Worm (Caenorhabditis elegans): Measurements from ENCODE around the gene srd-18.
A peak's percentile ranks its signal among the peaks of the same experiment; 100 is the strongest.

srd-18 gene

ce11 chrV:13394968-13395367 is 31.7 kb downstream of the srd-18 start:
- TF ChIP-seq aly-2 (tag; optimal IDR thresholded peaks at IDR 0.05), result no peak
- TF ChIP-seq nhr-25 (tag; optimal IDR thresholded peaks at IDR 0.05), result no peak
- TF ChIP-seq nhr-67 (tag; optimal IDR thresholded peaks at IDR 0.05), result no peak
- TF ChIP-seq pha-4 (tag; optimal IDR thresholded peaks at IDR 0.05), result no peak
- TF ChIP-seq ceh-28 (tag; optimal IDR thresholded peaks at IDR 0.05), result no peak
- no peak for TF ChIP-seq ztf-4 (tag; optimal IDR thresholded peaks at IDR 0.05)
- TF ChIP-seq egl-27 (tag; optimal IDR thresholded peaks at IDR 0.05), result no peak
- TF ChIP-seq unc-62 (GFP tag; optimal IDR thresholded peaks at IDR 0.05), result no peak
- TF ChIP-seq nhr-77 (tag; optimal IDR thresholded peaks at IDR 0.05), result no peak
- no peak for TF ChIP-seq nhr-237 (tag; optimal IDR thresholded peaks at IDR 0.05)
- TF ChIP-seq ztf-11 (tag; optimal IDR thresholded peaks at IDR 0.05), result no peak
- no peak for TF ChIP-seq nhr-12 (tag; optimal IDR thresholded peaks at IDR 0.05)
- no peak for TF ChIP-seq nhr-43 (tag; optimal IDR thresholded peaks at IDR 0.05; ENCODE audit: poor library complexity, severe bottlenecking)
- no peak for TF ChIP-seq fos-1 (tag; optimal IDR thresholded peaks at IDR 0.05)
- TF ChIP-seq nhr-11 (tag; optimal IDR thresholded peaks at IDR 0.05), result no peak
- TF ChIP-seq ama-1 (optimal IDR thresholded peaks at IDR 0.05), result no peak
- TF ChIP-seq ceh-16 (tag; optimal IDR thresholded peaks at IDR 0.05), result no peak
- TF ChIP-seq ceh-82 (tag; optimal IDR thresholded peaks at IDR 0.05), result no peak
- no peak for TF ChIP-seq lin-15B (tag; optimal IDR thresholded peaks at IDR 0.05)
- TF ChIP-seq jun-1 (tag; optimal IDR thresholded peaks at IDR 0.05), result no peak

- TF ChIP-seq nhr-76 (tag; optimal IDR thresholded peaks at IDR 0.05), result no peak
- no peak for TF ChIP-seq nhr-67 (tag; optimal IDR thresholded peaks at IDR 0.05)
- TF ChIP-seq elt-3 (tag; optimal IDR thresholded peaks at IDR 0.05), result no peak
- TF ChIP-seq lsy-12 (tag; optimal IDR thresholded peaks at IDR 0.05), result peak; percentile 8
- no peak for TF ChIP-seq ceh-9 (tag; optimal IDR thresholded peaks at IDR 0.05)
- TF ChIP-seq nhr-25 (tag; optimal IDR thresholded peaks at IDR 0.05), result no peak
- TF ChIP-seq ceh-28 (tag; optimal IDR thresholded peaks at IDR 0.05), result peak; percentile 2
- no peak for TF ChIP-seq ztf-4 (tag; optimal IDR thresholded peaks at IDR 0.05)
- TF ChIP-seq nfya-1 (tag; optimal IDR thresholded peaks at IDR 0.05; ENCODE audit: insufficient read depth), result peak; percentile 45
- TF ChIP-seq egl-27 (tag; optimal IDR thresholded peaks at IDR 0.05), result no peak
- no peak for TF ChIP-seq lin-15B (tag; optimal IDR thresholded peaks at IDR 0.05)
- peak; percentile 33 for TF ChIP-seq nhr-23 (tag; optimal IDR thresholded peaks at IDR 0.05)
- TF ChIP-seq skn-1 (tag; optimal IDR thresholded peaks at IDR 0.05), result no peak
- peak; percentile 17 for TF ChIP-seq lin-39 (tag; optimal IDR thresholded peaks at IDR 0.05)
- no peak for TF ChIP-seq ztf-11 (tag; optimal IDR thresholded peaks at IDR 0.05)
- TF ChIP-seq elt-1 (tag; optimal IDR thresholded peaks at IDR 0.05), result no peak
Measured at ce11 chrV:13393333-13393803, 33.3 kb downstream of the srd-18 start.

ce11 chrV:13391378-13392258 is 35.0 kb downstream of the srd-18 start, which contains the start of gene somi-1:
Gene somi-1 (minus strand): TSS chrV:13391395.
- TF ChIP-seq fkh-10 (GFP tag; optimal IDR thresholded peaks at IDR 0.05) (peak; percentile 26), elt-2 (tag; optimal IDR thresholded peaks at IDR 0.05) (no peak), nhr-43 (tag; optimal IDR thresholded peaks at IDR 0.05; ENCODE audit: poor library complexity, severe bottlenecking) (peak; percentile 45), nhr-25 (tag; optimal IDR thresholded peaks at IDR 0.05) (peak; percentile 69), nhr-12 (tag; optimal IDR thresholded peaks at IDR 0.05) (no peak), ama-1 (optimal IDR thresholded peaks at IDR 0.05) (peak; percentile 54), jun-1 (tag; optimal IDR thresholded peaks at IDR 0.05) (peak; percentile 1), lin-15B (tag; optimal IDR thresholded peaks at IDR 0.05) (no peak), nhr-23 (tag; optimal IDR thresholded peaks at IDR 0.05) (peak; percentile 51), lin-39 (tag; optimal IDR thresholded peaks at IDR 0.05) (peak; percentile 36), nhr-28 (tag; optimal IDR thresholded peaks at IDR 0.05) (no peak)

ce11 chrV:13390936-13391335 is 35.7 kb downstream of the srd-18 start:
- TF ChIP-seq ceh-9 (tag; optimal IDR thresholded peaks at IDR 0.05) (no peak), nhr-25 (tag; optimal IDR thresholded peaks at IDR 0.05) (peak; percentile 63), jun-1 (tag; optimal IDR thresholded peaks at IDR 0.05) (no peak), R02D3.7 (tag; optimal IDR thresholded peaks at IDR 0.05) (no peak), nfya-1 (tag; optimal IDR thresholded peaks at IDR 0.05; ENCODE audit: insufficient read depth) (peak; percentile 56), nhr-12 (tag; optimal IDR thresholded peaks at IDR 0.05) (no peak), nhr-43 (tag; optimal IDR thresholded peaks at IDR 0.05; ENCODE audit: poor library complexity, severe bottlenecking) (peak; percentile 26), mdl-1 (tag; optimal IDR thresholded peaks at IDR 0.05) (no peak), pha-4 (tag; optimal IDR thresholded peaks at IDR 0.05) (no peak), egl-27 (tag; optimal IDR thresholded peaks at IDR 0.05) (no peak), nhr-11 (tag; optimal IDR thresholded peaks at IDR 0.05) (no peak)

Measured in whole organism, L3 larva.